Fruit fly (Drosophila melanogaster): ENCODE data around the gene RpS13.
A peak's percentile ranks its signal among the peaks of the same experiment; 100 is the strongest.

DNA sequence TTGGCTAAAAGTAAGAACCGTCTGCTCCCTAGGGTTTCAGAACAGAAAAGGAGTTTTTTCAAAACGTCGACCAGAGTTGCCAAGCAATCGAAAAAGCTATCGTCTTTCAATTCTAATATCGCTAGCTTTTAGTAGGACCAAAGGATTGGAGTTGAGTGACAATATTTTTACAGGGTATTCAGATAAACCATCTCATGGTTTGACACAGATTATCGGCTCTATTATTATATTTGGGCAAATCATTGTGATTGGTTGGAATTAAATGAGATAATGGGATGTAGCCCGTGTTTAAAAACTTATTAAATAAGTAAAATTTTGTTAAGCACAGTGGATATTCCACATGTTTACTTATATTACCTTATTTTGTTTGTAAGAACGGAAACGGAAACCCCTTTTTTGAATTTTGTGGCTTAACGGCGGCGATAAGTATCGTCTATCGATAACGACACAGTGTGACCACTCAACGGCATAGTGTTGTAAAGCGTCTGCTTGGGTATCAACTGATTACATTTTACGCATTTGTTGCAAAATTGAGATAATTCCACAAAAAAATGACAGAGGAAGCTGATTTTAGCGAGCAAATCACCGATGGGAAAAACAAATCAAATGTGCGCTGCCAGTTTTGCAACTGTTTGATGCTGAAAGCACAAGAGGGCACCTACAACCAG lies 44.5 kb downstream of the RpS13 start, which contains the start of the genes mtsh and strat:
- peak; percentile 63; the same call in 1 of the 2 replicates for TF ChIP-seq GATAe (GFP tag; conservative IDR thresholded peaks at IDR 0.05)
- no peak for TF ChIP-seq gem (tag; optimal IDR thresholded peaks at IDR 0.05)
- TF ChIP-seq CoRest (tag; optimal IDR thresholded peaks at IDR 0.05), result peak; percentile 48
- TF ChIP-seq CG14860 (GFP tag; IDR thresholded peaks at IDR 0.05; ENCODE audit: partially characterized antibody), result peak; percentile 61; the same call in 2 of the 3 replicates
- TF ChIP-seq ken (GFP tag; IDR thresholded peaks at IDR 0.05), result peak; percentile 58; the same call in 1 of the 3 replicates
- TF ChIP-seq Neu2 (GFP tag; optimal IDR thresholded peaks at IDR 0.05; ENCODE audit: borderline replicate concordance), result no peak
- peak; percentile 84 for TF ChIP-seq CG34376 (GFP tag; optimal IDR thresholded peaks at IDR 0.05)
- 0 out of 2 replicates have a peak, but pooled peaks have one; percentile 24 for TF ChIP-seq E2f1 (GFP tag; IDR thresholded peaks at IDR 0.05)
- peak; percentile 22 for TF ChIP-seq CG5245 (GFP tag; optimal IDR thresholded peaks at IDR 0.05)
- peak; percentile 35 for TF ChIP-seq tin (GFP tag; optimal IDR thresholded peaks at IDR 0.05)
- TF ChIP-seq CG18619 (GFP tag; optimal IDR thresholded peaks at IDR 0.05), result peak; percentile 31
- TF ChIP-seq Camta (GFP tag; optimal IDR thresholded peaks at IDR 0.05), result no peak

Measured in whole organism, embryonic.